Worm (Caenorhabditis elegans) whole organism, L3 larva: Measurements from ENCODE around the gene lin-22.
A peak's percentile ranks its signal among the peaks of the same experiment; 100 is the strongest.

ENCODE experiments used
- ZK546.5 ChIP-seq: sonication (generic microtip); optimal IDR thresholded peaks from 2 replicates; lab custom pipeline; 2017; ENCODE audit warnings: missing biosample characterization, missing genetic modification characterization
- aly-2 ChIP-seq: fragments of 150-350 bp; optimal IDR thresholded peaks from 2 replicates; lab custom pipeline; 2014; ENCODE audit warnings: missing biosample characterization, missing genetic modification characterization
- ceh-16 ChIP-seq: sonication (generic microtip); optimal IDR thresholded peaks from 2 replicates; lab custom pipeline; 2017; ENCODE audit warnings: missing biosample characterization, missing genetic modification characterization
- ceh-28 ChIP-seq: fragments of 150-350 bp; optimal IDR thresholded peaks from 2 replicates; lab custom pipeline; 2014; ENCODE audit warnings: missing biosample characterization, missing genetic modification reagents, missing genetic modification characterization
- ceh-82 ChIP-seq: fragments of 150-350 bp; optimal IDR thresholded peaks from 2 replicates; lab custom pipeline; 2014; ENCODE audit warnings: missing biosample characterization, missing genetic modification characterization
- ceh-9 ChIP-seq: sonication (generic microtip); optimal IDR thresholded peaks from 2 replicates; lab custom pipeline; 2018; ENCODE audit warnings: missing biosample characterization, missing genetic modification characterization
- daf-12 ChIP-seq: fragments of 150-350 bp; optimal IDR thresholded peaks from 2 replicates; lab custom pipeline; 2014; ENCODE audit warnings: missing biosample characterization, missing genetic modification reagents, missing genetic modification characterization
- egl-27 ChIP-seq: sonication (generic microtip); optimal IDR thresholded peaks from 4 replicates; lab custom pipeline; 2017; ENCODE audit warnings: missing biosample characterization, missing genetic modification reagents, missing genetic modification characterization
- egl-5 ChIP-seq: fragments of 150-350 bp; optimal IDR thresholded peaks from 2 replicates; lab custom pipeline; 2017; ENCODE audit warnings: missing biosample characterization, missing genetic modification reagents, missing genetic modification characterization, inconsistent platforms
- elt-1 ChIP-seq: fragments of 150-350 bp; optimal IDR thresholded peaks from 2 replicates; lab custom pipeline; 2014; ENCODE audit warnings: missing biosample characterization, missing genetic modification characterization
- elt-2 ChIP-seq: sonication (generic microtip); optimal IDR thresholded peaks from 2 replicates; lab custom pipeline; 2016; ENCODE audit warnings: missing genetic modification reagents, mild to moderate bottlenecking, missing genetic modification characterization, missing compliant biosample characterization
- elt-3 ChIP-seq, 3 experiments: fragments of 150-350 bp in 1 of 3; sonication (generic microtip) in 2 of 3; optimal IDR thresholded peaks; 2 replicates in 2 of 3; 4 replicates in 1 of 3; lab custom pipeline; 2014 to 2017; ENCODE audit warnings: missing biosample characterization in 3 of 3, missing genetic modification characterization in 3 of 3
- eor-1 ChIP-seq, 2 experiments: fragments of 150-350 bp; optimal IDR thresholded peaks; 2 replicates each; lab custom pipeline; 2014 to 2018; ENCODE audit warnings: missing biosample characterization in 2 of 2, missing genetic modification characterization in 2 of 2
- fkh-10 ChIP-seq: sonication (generic microtip); optimal IDR thresholded peaks from 2 replicates; lab custom pipeline; 2017; ENCODE audit warnings: missing biosample characterization, missing genetic modification reagents, missing genetic modification characterization
- fos-1 ChIP-seq: fragments of 150-350 bp; optimal IDR thresholded peaks from 2 replicates; lab custom pipeline; 2014; ENCODE audit warnings: missing biosample characterization, missing genetic modification characterization
- hmg-11 ChIP-seq: sonication (generic microtip); optimal IDR thresholded peaks from 2 replicates; lab custom pipeline; 2016; ENCODE audit warnings: missing genetic modification characterization, missing compliant biosample characterization
- jun-1 ChIP-seq: fragments of 150-350 bp; optimal IDR thresholded peaks from 2 replicates; lab custom pipeline; 2014; ENCODE audit warnings: missing biosample characterization, missing genetic modification reagents, missing genetic modification characterization
- lin-39 ChIP-seq: fragments of 150-350 bp; optimal IDR thresholded peaks from 2 replicates; lab custom pipeline; 2018; ENCODE audit warnings: missing biosample characterization, missing genetic modification reagents, missing genetic modification characterization
- lsy-12 ChIP-seq: sonication (generic microtip); optimal IDR thresholded peaks from 2 replicates; lab custom pipeline; 2016; ENCODE audit warnings: mild to moderate bottlenecking, missing genetic modification characterization, missing compliant biosample characterization
- mml-1 ChIP-seq: fragments of 150-350 bp; sonication (generic microtip); optimal IDR thresholded peaks from 3 replicates; lab custom pipeline; 2014; ENCODE audit warnings: missing biosample characterization, missing genetic modification characterization
- nfya-1 ChIP-seq: sonication (generic microtip); optimal IDR thresholded peaks from 2 replicates; lab custom pipeline; 2017; ENCODE audit warnings: missing genetic modification characterization, mild to moderate bottlenecking, missing compliant biosample characterization, antibody characterized with exemption, moderate library complexity; ENCODE audit not compliant: insufficient read depth
- nhr-12 ChIP-seq: fragments of 150-350 bp; optimal IDR thresholded peaks from 2 replicates; lab custom pipeline; 2014; ENCODE audit warnings: missing biosample characterization, missing genetic modification characterization
- nhr-23 ChIP-seq: fragments of 150-350 bp; optimal IDR thresholded peaks from 2 replicates; lab custom pipeline; 2014; ENCODE audit warnings: missing biosample characterization, missing genetic modification reagents, missing genetic modification characterization
- nhr-237 ChIP-seq: fragments of 150-350 bp; optimal IDR thresholded peaks from 2 replicates; lab custom pipeline; 2014; ENCODE audit warnings: missing biosample characterization, missing genetic modification characterization
- nhr-25 ChIP-seq: sonication (generic microtip); optimal IDR thresholded peaks from 2 replicates; lab custom pipeline; 2017; ENCODE audit warnings: missing biosample characterization, missing genetic modification characterization
- nhr-43 ChIP-seq: sonication (generic microtip); optimal IDR thresholded peaks from 2 replicates; lab custom pipeline; 2016; ENCODE audit warnings: mild to moderate bottlenecking, missing genetic modification characterization, missing compliant biosample characterization; ENCODE audit not compliant: poor library complexity, severe bottlenecking
- nhr-67 ChIP-seq: fragments of 150-350 bp; optimal IDR thresholded peaks from 2 replicates; lab custom pipeline; 2014; ENCODE audit warnings: missing biosample characterization, missing genetic modification characterization
- nhr-76 ChIP-seq: fragments of 150-350 bp; sonication (generic microtip); optimal IDR thresholded peaks from 5 replicates; lab custom pipeline; 2014; ENCODE audit warnings: missing biosample characterization, missing genetic modification characterization
- nhr-77 ChIP-seq: fragments of 150-350 bp; optimal IDR thresholded peaks from 2 replicates; lab custom pipeline; 2014; ENCODE audit warnings: missing biosample characterization, missing genetic modification characterization
- pqm-1 ChIP-seq: fragments of 150-350 bp; optimal IDR thresholded peaks from 2 replicates; lab custom pipeline; 2017; ENCODE audit warnings: missing biosample characterization, missing genetic modification characterization, inconsistent platforms
- sea-2 ChIP-seq: fragments of 150-350 bp; sonication (generic microtip); optimal IDR thresholded peaks from 4 replicates; lab custom pipeline; 2014; ENCODE audit warnings: missing biosample characterization, missing genetic modification reagents, missing genetic modification characterization
- snpc-4 ChIP-seq: fragments of 150-350 bp; optimal IDR thresholded peaks from 2 replicates; lab custom pipeline; 2014; ENCODE audit warnings: missing biosample characterization, missing genetic modification characterization
- tbx-2 ChIP-seq: sonication (generic microtip); optimal IDR thresholded peaks from 2 replicates; lab custom pipeline; 2016; ENCODE audit warnings: mild to moderate bottlenecking, missing genetic modification characterization, missing compliant biosample characterization
- unc-39 ChIP-seq: sonication (generic microtip); optimal IDR thresholded peaks from 4 replicates; lab custom pipeline; 2017; ENCODE audit warnings: missing biosample characterization, missing genetic modification characterization
- ztf-11 ChIP-seq: fragments of 150-350 bp; optimal IDR thresholded peaks from 2 replicates; lab custom pipeline; 2014; ENCODE audit warnings: missing biosample characterization, missing genetic modification characterization
- ztf-4 ChIP-seq: fragments of 150-350 bp; optimal IDR thresholded peaks from 2 replicates; lab custom pipeline; 2014; ENCODE audit warnings: missing biosample characterization, missing genetic modification characterization

Gene lin-22

DNA sequence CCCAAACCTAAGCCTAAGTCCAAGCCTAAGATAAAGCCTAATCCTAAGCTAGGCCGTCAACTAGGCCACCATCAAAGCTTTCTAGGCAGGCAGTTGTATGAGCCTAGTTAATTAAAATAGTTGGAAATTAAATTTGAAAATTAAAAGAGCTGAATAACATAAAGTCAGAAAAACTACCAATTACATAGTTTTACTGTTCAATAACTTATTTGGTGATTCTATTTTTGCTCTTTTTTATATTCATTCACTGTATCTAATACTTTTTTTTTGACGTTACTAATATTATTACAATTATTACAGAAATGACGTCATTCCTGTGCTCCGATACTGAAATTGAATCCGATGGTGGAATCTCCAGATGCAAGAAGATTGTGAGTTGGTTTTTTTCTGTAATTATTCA, at the start of gene lin-22:
Gene lin-22, plus strand, starts transcription at position 301 of the 400 bp plus-strand sequence.
- TF ChIP-seq egl-5 (tag; lab: Kevin White, UChicago) (no peak), ceh-16 (tag; lab: Kevin White, UChicago) (no peak), fkh-10 (no peak), nhr-23 (tag; lab: Kevin White, UChicago) (no peak), nhr-76 (no peak), nhr-43 (tag; lab: Kevin White, UChicago) (no peak), pqm-1 (tag; lab: Kevin White, UChicago) (no peak), ceh-82 (tag; lab: Kevin White, UChicago) (no peak), ZK546.5 (tag; lab: Kevin White, UChicago) (no peak), nhr-25 (tag; lab: Kevin White, UChicago) (no peak), nhr-12 (tag; lab: Kevin White, UChicago) (no peak), hmg-11 (tag; lab: Kevin White, UChicago) (no peak), lsy-12 (no peak), unc-39 (tag; lab: Kevin White, UChicago) (no peak), elt-3 (tag; optimal IDR thresholded peaks at IDR 0.05; lab: Kevin White, UChicago) (no peak), ztf-4 (tag; lab: Kevin White, UChicago) (no peak)

DNA sequence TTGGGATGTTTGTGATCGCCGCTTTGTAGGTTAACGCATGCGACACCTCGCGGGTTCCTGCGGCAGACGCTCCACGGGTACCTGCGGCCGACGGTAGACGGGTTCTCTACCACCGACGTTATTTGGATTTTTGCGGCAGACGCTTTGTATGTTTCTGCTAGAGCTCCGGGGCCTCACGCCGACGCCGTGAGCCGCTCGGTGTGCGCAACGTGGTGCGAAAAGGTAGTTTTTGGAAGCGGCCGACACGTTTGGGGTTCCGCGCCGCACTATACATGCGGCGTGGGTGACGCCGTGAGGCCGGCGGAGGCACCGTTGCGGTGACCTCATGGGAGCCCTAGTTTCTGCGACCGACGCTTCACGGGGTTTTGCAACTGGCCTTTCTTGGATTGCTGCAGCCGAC, 48.5 kb upstream of the lin-22 start:
- TF ChIP-seq daf-12 (tag; lab: Kevin White, UChicago) (no peak), aly-2 (tag; lab: Kevin White, UChicago) (no peak), nhr-25 (tag; lab: Kevin White, UChicago) (no peak), snpc-4 (tag; lab: Kevin White, UChicago) (no peak), ceh-28 (no peak), hmg-11 (tag; lab: Kevin White, UChicago) (no peak), egl-27 (tag; lab: Kevin White, UChicago) (no peak), sea-2 (no peak), ztf-4 (tag; lab: Kevin White, UChicago) (no peak), fos-1 (tag; lab: Kevin White, UChicago) (no peak), nhr-43 (tag; lab: Kevin White, UChicago) (no peak)

DNA sequence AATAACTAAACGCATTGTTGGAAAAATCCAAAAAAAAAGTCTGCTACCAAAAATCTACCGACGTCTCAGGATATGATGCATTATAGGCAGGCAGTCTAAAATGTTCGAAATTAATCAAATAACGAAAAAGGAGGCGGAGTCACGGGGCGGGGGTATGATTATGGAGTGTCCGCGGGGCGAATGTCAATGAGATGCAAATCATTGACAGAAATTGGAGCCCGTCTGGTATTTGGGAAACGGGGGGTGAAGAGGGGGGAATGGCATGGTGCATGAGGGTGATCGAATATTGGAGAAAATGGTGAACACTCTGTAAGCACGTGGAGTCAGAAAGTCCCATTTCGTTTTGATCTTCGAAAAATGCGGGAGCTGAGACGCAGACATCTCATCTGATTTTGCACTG, 41.2 kb upstream of the lin-22 start, which contains the start of gene lad-2:
Gene lad-2, minus strand, starts transcription at position 101 of the 400 bp plus-strand sequence.
- TF ChIP-seq nhr-76 (no peak), nfya-1 (tag; lab: Kevin White, UChicago) (no peak), nhr-23 (tag; lab: Kevin White, UChicago) (no peak), lsy-12 (no peak)

DNA sequence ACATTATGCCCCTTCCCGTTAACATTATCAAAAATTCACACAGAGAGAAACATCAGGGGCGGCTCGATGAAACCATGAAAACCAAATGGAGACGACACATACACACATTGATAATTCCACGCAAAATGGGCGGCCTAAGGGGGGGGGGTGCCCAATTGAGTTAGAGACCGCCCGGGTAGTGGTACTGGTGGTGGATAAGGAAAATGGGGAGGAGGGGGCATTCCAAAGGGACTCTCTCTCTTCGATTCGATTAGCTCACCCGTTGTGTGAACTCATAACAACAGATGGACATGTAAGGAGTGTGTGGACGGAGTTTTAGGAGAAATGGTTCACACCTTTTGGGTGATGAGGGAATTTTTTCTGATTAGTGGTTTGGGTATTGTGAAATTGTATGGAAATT, 37.1 kb upstream of the lin-22 start:
- TF ChIP-seq ceh-82 (tag; lab: Kevin White, UChicago) (no peak), mml-1 (tag; lab: Kevin White, UChicago) (no peak), egl-5 (tag; lab: Kevin White, UChicago) (no peak)

DNA sequence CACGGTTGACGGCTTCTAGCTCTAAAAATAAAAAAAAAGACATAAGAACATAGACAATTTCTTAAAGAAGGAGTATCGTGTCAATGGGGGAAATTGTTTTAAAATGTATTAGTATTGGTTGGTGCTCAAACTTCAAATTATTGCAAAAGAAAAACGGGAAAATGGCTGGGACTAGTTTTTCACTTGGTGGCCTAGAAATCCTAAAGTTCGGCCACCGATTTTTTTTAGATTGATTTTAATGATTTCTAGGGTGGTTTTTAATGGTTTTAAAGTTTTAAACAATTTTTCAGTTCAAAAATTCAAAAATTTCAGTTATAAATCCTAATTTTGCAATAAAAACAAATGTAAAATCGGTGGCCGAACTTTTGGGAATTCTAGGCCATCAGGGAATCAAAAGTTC, 32.8 kb upstream of the lin-22 start:
- TF ChIP-seq elt-1 (no peak), ZK546.5 (tag; lab: Kevin White, UChicago) (no peak), lsy-12 (no peak), nhr-67 (no peak), nhr-77 (tag; lab: Kevin White, UChicago) (no peak), unc-39 (tag; lab: Kevin White, UChicago) (no peak), ceh-9 (no peak), sea-2 (no peak), ztf-4 (tag; lab: Kevin White, UChicago) (no peak), nhr-237 (no peak), aly-2 (tag; lab: Kevin White, UChicago) (no peak), hmg-11 (tag; lab: Kevin White, UChicago) (no peak), daf-12 (tag; lab: Kevin White, UChicago) (no peak), jun-1 (tag; lab: Kevin White, UChicago) (no peak)

DNA sequence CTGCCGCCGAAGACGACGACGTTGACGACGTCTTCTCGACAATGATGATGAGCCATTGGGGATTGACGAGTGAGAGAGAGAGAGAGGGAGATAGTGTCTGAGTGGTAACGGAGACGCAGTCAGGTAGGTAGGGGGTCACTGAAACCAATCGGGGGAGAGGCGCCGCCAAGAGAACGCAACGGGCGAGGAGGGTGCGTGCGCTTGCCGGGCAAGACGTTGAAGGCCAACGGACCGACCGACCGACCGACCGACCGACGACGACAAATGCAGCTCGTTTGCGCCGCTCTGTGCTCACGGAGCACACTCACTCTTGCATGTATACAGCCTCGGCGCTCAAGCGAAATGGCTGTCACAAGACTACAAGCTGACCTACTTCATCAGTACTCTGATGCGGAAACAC, 29.0 kb upstream of the lin-22 start:
- TF ChIP-seq nhr-77 (tag; lab: Kevin White, UChicago) (no peak), unc-39 (tag; lab: Kevin White, UChicago) (no peak), nfya-1 (tag; lab: Kevin White, UChicago) (peak; percentile 75), eor-1 (tag; optimal IDR thresholded peaks at IDR 0.05; lab: Kevin White, UChicago) (no peak), egl-27 (tag; lab: Kevin White, UChicago) (no peak), elt-1 (no peak), mml-1 (tag; lab: Kevin White, UChicago) (no peak), elt-2 (tag; lab: Kevin White, UChicago) (no peak), fos-1 (tag; lab: Kevin White, UChicago) (no peak), tbx-2 (peak; percentile 12), ztf-11 (no peak), lin-39 (tag; lab: Kevin White, UChicago) (peak; percentile 87), hmg-11 (tag; lab: Kevin White, UChicago) (peak; percentile 8), ZK546.5 (tag; lab: Kevin White, UChicago) (no peak), pqm-1 (tag; lab: Kevin White, UChicago) (no peak)
